Worm (Caenorhabditis elegans): ENCODE data around the gene F09D12.2.

ce11 chrIV:3477124-3477523 is 33.1 kb upstream of the F09D12.2 start, which contains the start of gene srz-69:
- no peak for TF ChIP-seq ceh-36 (tag; optimal IDR thresholded peaks at IDR 0.05)
- TF ChIP-seq ama-1 (optimal IDR thresholded peaks at IDR 0.05) = no peak
- TF ChIP-seq B0310.2 (tag; optimal IDR thresholded peaks at IDR 0.05) = no peak
- no peak for TF ChIP-seq hnd-1 (tag; optimal IDR thresholded peaks at IDR 0.05)
- TF ChIP-seq flt-1 (GFP tag; IDR thresholded peaks at IDR 0.05) = no peak
- TF ChIP-seq scrt-1 (GFP tag; IDR thresholded peaks at IDR 0.05) = no peak
- TF ChIP-seq ets-7 (tag; optimal IDR thresholded peaks at IDR 0.05) = no peak
- no peak for TF ChIP-seq sea-1 (GFP tag; conservative IDR thresholded peaks at IDR 0.05)
- TF ChIP-seq hmg-4 (GFP tag; optimal IDR thresholded peaks at IDR 0.05) = no peak
- no peak for TF ChIP-seq ceh-13 (GFP tag; optimal IDR thresholded peaks at IDR 0.05)
- no peak for TF ChIP-seq tra-4 (tag; optimal IDR thresholded peaks at IDR 0.05)
- TF ChIP-seq aly-1 (tag; optimal IDR thresholded peaks at IDR 0.05) = no peak

Data from whole organism, early embryonic.